Worm (Caenorhabditis elegans) whole organism, L2 larva: Measurements from ENCODE around the gene C05D11.8.
A peak's percentile ranks its signal among the peaks of the same experiment; 100 is the strongest.

ENCODE experiments used
- C34F6.9 ChIP-seq: fragments of 150-350 bp; optimal IDR thresholded peaks from 2 replicates; lab custom pipeline; 2014; ENCODE audit warnings: missing biosample characterization, missing genetic modification characterization
- F13H6.1 ChIP-seq: sonication (generic microtip); optimal IDR thresholded peaks from 2 replicates; lab custom pipeline; 2016; ENCODE audit warnings: missing genetic modification characterization, missing compliant biosample characterization
- R02D3.7 ChIP-seq: fragments of 150-350 bp; optimal IDR thresholded peaks from 2 replicates; lab custom pipeline; 2014; ENCODE audit warnings: missing biosample characterization, missing genetic modification characterization
- alr-1 ChIP-seq: fragments of 150-350 bp; optimal IDR thresholded peaks from 2 replicates; lab custom pipeline; 2014; ENCODE audit warnings: missing biosample characterization, missing genetic modification characterization
- aly-2 ChIP-seq: fragments of 150-350 bp; optimal IDR thresholded peaks from 2 replicates; lab custom pipeline; 2014; ENCODE audit warnings: missing biosample characterization, missing genetic modification characterization
- ama-1 ChIP-seq: fragments of 150-350 bp; optimal IDR thresholded peaks from 2 replicates; lab custom pipeline; 2018; ENCODE audit warnings: inconsistent platforms
- blmp-1 ChIP-seq: sonication (generic microtip); optimal IDR thresholded peaks from 2 replicates; lab custom pipeline; 2017; ENCODE audit warnings: missing genetic modification characterization, mild to moderate bottlenecking, missing compliant biosample characterization, antibody characterized with exemption, moderate library complexity; ENCODE audit not compliant: insufficient read depth
- ceh-16 ChIP-seq: fragments of 150-350 bp; optimal IDR thresholded peaks from 2 replicates; lab custom pipeline; 2014; ENCODE audit warnings: missing biosample characterization, missing genetic modification characterization
- crh-2 ChIP-seq: sonication (generic microtip); optimal IDR thresholded peaks from 2 replicates; lab custom pipeline; 2017; ENCODE audit warnings: missing biosample characterization, missing genetic modification characterization
- dmd-4 ChIP-seq: sonication (generic microtip); optimal IDR thresholded peaks from 2 replicates; lab custom pipeline; 2017; ENCODE audit warnings: missing biosample characterization, missing genetic modification characterization
- egl-27 ChIP-seq: sonication (generic microtip); optimal IDR thresholded peaks from 3 replicates; lab custom pipeline; 2017; ENCODE audit warnings: missing biosample characterization, missing genetic modification reagents, missing genetic modification characterization
- elt-1 ChIP-seq: fragments of 150-350 bp; optimal IDR thresholded peaks from 2 replicates; lab custom pipeline; 2014; ENCODE audit warnings: missing biosample characterization, missing genetic modification characterization
- elt-3 ChIP-seq: sonication (generic microtip); optimal IDR thresholded peaks from 2 replicates; lab custom pipeline; 2017; ENCODE audit warnings: missing biosample characterization, missing genetic modification characterization
- fos-1 ChIP-seq: fragments of 150-350 bp; optimal IDR thresholded peaks from 2 replicates; lab custom pipeline; 2014; ENCODE audit warnings: missing biosample characterization, missing genetic modification characterization
- gmeb-1 ChIP-seq: fragments of 150-350 bp; optimal IDR thresholded peaks from 2 replicates; lab custom pipeline; 2014; ENCODE audit warnings: missing biosample characterization, missing genetic modification characterization
- lin-11 ChIP-seq: fragments of 150-350 bp; sonication (generic microtip); optimal IDR thresholded peaks from 2 replicates; lab custom pipeline; 2014; ENCODE audit warnings: missing biosample characterization, missing genetic modification characterization, inconsistent platforms, mixed read lengths
- lin-13 ChIP-seq: fragments of 150-350 bp; optimal IDR thresholded peaks from 2 replicates; lab custom pipeline; 2014; ENCODE audit warnings: missing biosample characterization, missing genetic modification reagents, missing genetic modification characterization
- lsy-2 ChIP-seq, 2 experiments: fragments of 150-350 bp in 1 of 2; sonication (generic microtip) in 1 of 2; optimal IDR thresholded peaks; 2 replicates each; lab custom pipeline; 2014 to 2017; ENCODE audit warnings: missing biosample characterization in 2 of 2, missing genetic modification characterization in 2 of 2
- mab-5 ChIP-seq: fragments of 150-350 bp; optimal IDR thresholded peaks from 2 replicates; lab custom pipeline; 2014; ENCODE audit warnings: missing biosample characterization, missing genetic modification characterization
- mbf-1 ChIP-seq: sonication (generic microtip); optimal IDR thresholded peaks from 2 replicates; lab custom pipeline; 2017; ENCODE audit warnings: missing biosample characterization, missing genetic modification characterization
- mdl-1 ChIP-seq, 2 experiments: fragments of 150-350 bp in 1 of 2; sonication (generic microtip) in 1 of 2; optimal IDR thresholded peaks; 2 replicates each; lab custom pipeline; 2017; ENCODE audit warnings: missing biosample characterization in 2 of 2, missing genetic modification characterization in 2 of 2
- nhr-10 ChIP-seq: sonication (generic microtip); optimal IDR thresholded peaks from 2 replicates; lab custom pipeline; 2017; ENCODE audit warnings: missing biosample characterization, missing genetic modification characterization
- nhr-11 ChIP-seq: fragments of 150-350 bp; optimal IDR thresholded peaks from 2 replicates; lab custom pipeline; 2014; ENCODE audit warnings: missing biosample characterization, missing genetic modification characterization
- nhr-12 ChIP-seq: fragments of 150-350 bp; optimal IDR thresholded peaks from 2 replicates; lab custom pipeline; 2014; ENCODE audit warnings: missing biosample characterization, missing genetic modification characterization
- nhr-129 ChIP-seq: fragments of 150-350 bp; optimal IDR thresholded peaks from 2 replicates; lab custom pipeline; 2014; ENCODE audit warnings: missing biosample characterization, missing genetic modification characterization
- nhr-21 ChIP-seq: fragments of 150-350 bp; optimal IDR thresholded peaks from 2 replicates; lab custom pipeline; 2014; ENCODE audit warnings: missing biosample characterization, missing genetic modification characterization
- nhr-23 ChIP-seq: fragments of 150-350 bp; optimal IDR thresholded peaks from 2 replicates; lab custom pipeline; 2014; ENCODE audit warnings: missing biosample characterization, missing genetic modification reagents, missing genetic modification characterization
- nhr-237 ChIP-seq: fragments of 150-350 bp; optimal IDR thresholded peaks from 2 replicates; lab custom pipeline; 2014; ENCODE audit warnings: missing biosample characterization, missing genetic modification characterization
- nhr-25 ChIP-seq: fragments of 150-350 bp; sonication (generic microtip); optimal IDR thresholded peaks from 3 replicates; lab custom pipeline; 2014; ENCODE audit warnings: missing biosample characterization, missing genetic modification characterization
- nhr-6 ChIP-seq: fragments of 150-350 bp; optimal IDR thresholded peaks from 2 replicates; lab custom pipeline; 2014; ENCODE audit warnings: missing biosample characterization, missing genetic modification characterization
- peb-1 ChIP-seq: fragments of 150-350 bp; optimal IDR thresholded peaks from 2 replicates; lab custom pipeline; 2014; ENCODE audit warnings: missing biosample characterization, missing genetic modification characterization
- sem-4 ChIP-seq: fragments of 150-350 bp; optimal IDR thresholded peaks from 2 replicates; lab custom pipeline; 2014; ENCODE audit warnings: missing biosample characterization, missing genetic modification reagents, missing genetic modification characterization
- sma-3 ChIP-seq: sonication (generic microtip); optimal IDR thresholded peaks from 2 replicates; lab custom pipeline; 2016; ENCODE audit warnings: missing genetic modification reagents, missing genetic modification characterization, missing compliant biosample characterization
- sma-9 ChIP-seq, 2 experiments: fragments of 150-350 bp in 1 of 2; sonication (generic microtip) in 1 of 2; optimal IDR thresholded peaks; 2 replicates each; lab custom pipeline; 2014 to 2016; ENCODE audit warnings: missing genetic modification characterization in 2 of 2, mild to moderate bottlenecking in 1 of 2, missing biosample characterization in 1 of 2, missing compliant biosample characterization in 1 of 2, missing genetic modification reagents in 1 of 2, moderate library complexity in 1 of 2
- snpc-4 ChIP-seq: fragments of 150-350 bp; optimal IDR thresholded peaks from 2 replicates; lab custom pipeline; 2014; ENCODE audit warnings: missing biosample characterization, missing genetic modification characterization
- unc-39 ChIP-seq: fragments of 150-350 bp; optimal IDR thresholded peaks from 2 replicates; lab custom pipeline; 2014; ENCODE audit warnings: missing biosample characterization, missing genetic modification characterization
- unc-55 ChIP-seq: fragments of 150-350 bp; sonication (generic microtip); optimal IDR thresholded peaks from 3 replicates; lab custom pipeline; 2014; ENCODE audit warnings: missing biosample characterization, missing genetic modification reagents, missing genetic modification characterization
- unc-62 ChIP-seq: fragments of 150-350 bp; optimal IDR thresholded peaks from 2 replicates; lab custom pipeline; 2014; ENCODE audit warnings: missing biosample characterization, missing genetic modification reagents, missing genetic modification characterization
- zag-1 ChIP-seq: fragments of 150-350 bp; optimal IDR thresholded peaks from 2 replicates; lab custom pipeline; 2014; ENCODE audit warnings: missing biosample characterization, missing genetic modification characterization
- ztf-11 ChIP-seq: sonication (generic microtip); optimal IDR thresholded peaks from 2 replicates; lab custom pipeline; 2017; ENCODE audit warnings: missing biosample characterization, missing genetic modification characterization
- ztf-4 ChIP-seq: fragments of 150-350 bp; optimal IDR thresholded peaks from 2 replicates; lab custom pipeline; 2014; ENCODE audit warnings: missing biosample characterization, missing genetic modification characterization

The C05D11.8 gene

ce11 chrIII:6430834-6431233 is 3.7 kb upstream of the C05D11.8 start, which contains the start of gene popl-1:
TSS of gene popl-1 (minus strand) at chrIII:6430934.
- TF ChIP-seq unc-55 (no peak), nhr-237 (tag; lab: Kevin White, UChicago) (no peak), mdl-1 (tag; optimal IDR thresholded peaks at IDR 0.05; lab: Kevin White, UChicago) (no peak), nhr-129 (tag; lab: Kevin White, UChicago) (no peak), unc-39 (no peak), nhr-11 (tag; lab: Kevin White, UChicago) (no peak), egl-27 (tag; lab: Kevin White, UChicago) (no peak), gmeb-1 (tag; lab: Kevin White, UChicago) (no peak), lin-11 (tag; lab: Kevin White, UChicago) (no peak), dmd-4 (tag; lab: Kevin White, UChicago) (no peak), ztf-4 (tag; lab: Kevin White, UChicago) (no peak), ceh-16 (tag; lab: Kevin White, UChicago) (no peak), ama-1 (lab: Kevin White, UChicago) (no peak), mab-5 (tag; lab: Kevin White, UChicago) (no peak)

DNA sequence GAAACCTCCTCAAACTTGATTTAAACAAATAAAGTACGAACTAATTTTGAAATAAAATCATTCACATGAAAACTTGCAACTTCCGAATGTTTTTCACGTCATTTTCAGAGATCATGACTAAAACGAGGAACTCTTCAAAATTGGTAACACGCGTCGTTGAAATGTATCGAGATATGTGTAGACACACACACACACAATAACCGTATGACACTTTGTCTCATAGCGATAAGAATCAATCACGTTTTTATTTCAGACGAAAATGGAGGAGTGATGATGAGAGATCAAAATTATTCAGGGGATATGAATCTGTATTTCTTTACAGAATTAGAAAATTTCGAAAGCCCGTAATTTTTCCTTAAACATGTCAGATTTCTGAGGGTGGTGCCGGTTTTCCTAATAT is 4.4 kb downstream of the C05D11.8 start:
- TF ChIP-seq nhr-25 (tag; lab: Kevin White, UChicago) (peak; percentile 62), unc-62 (GFP tag; lab: Kevin White, UChicago) (no peak), sma-9 (GFP tag; optimal IDR thresholded peaks at IDR 0.05; lab: Kevin White, UChicago) (peak; percentile 68), sma-9 (tag; optimal IDR thresholded peaks at IDR 0.05; lab: Kevin White, UChicago) (no peak), ztf-11 (tag; lab: Kevin White, UChicago) (no peak), crh-2 (tag; lab: Kevin White, UChicago) (peak; percentile 65), ztf-4 (tag; lab: Kevin White, UChicago) (no peak), fos-1 (peak; percentile 51), sem-4 (tag; lab: Kevin White, UChicago) (no peak)

- TF ChIP-seq gmeb-1 (tag; lab: Kevin White, UChicago) (peak; percentile 7), nhr-129 (tag; lab: Kevin White, UChicago) (peak; percentile 40), ztf-11 (tag; lab: Kevin White, UChicago) (no peak), crh-2 (tag; lab: Kevin White, UChicago) (peak; percentile 72), peb-1 (tag; lab: Kevin White, UChicago) (no peak), zag-1 (tag; lab: Kevin White, UChicago) (no peak), mdl-1 (tag; optimal IDR thresholded peaks at IDR 0.05; lab: Kevin White, UChicago) (peak in 1 of 2 experiments; percentile 53), sma-3 (GFP tag; lab: Kevin White, UChicago) (peak; percentile 41), dmd-4 (tag; lab: Kevin White, UChicago) (no peak), F13H6.1 (tag; lab: Kevin White, UChicago) (peak; percentile 14), sma-9 (GFP tag; optimal IDR thresholded peaks at IDR 0.05; lab: Kevin White, UChicago) (peak; percentile 75), sma-9 (tag; optimal IDR thresholded peaks at IDR 0.05; lab: Kevin White, UChicago) (no peak), blmp-1 (peak; percentile 62), fos-1 (peak; percentile 68), nhr-25 (tag; lab: Kevin White, UChicago) (peak; percentile 66)
- TF ChIP-seq, all 48 proteins: peak for 10
Observed at ce11 chrIII:6421973-6422511, 5.1 kb downstream of the C05D11.8 start.

DNA sequence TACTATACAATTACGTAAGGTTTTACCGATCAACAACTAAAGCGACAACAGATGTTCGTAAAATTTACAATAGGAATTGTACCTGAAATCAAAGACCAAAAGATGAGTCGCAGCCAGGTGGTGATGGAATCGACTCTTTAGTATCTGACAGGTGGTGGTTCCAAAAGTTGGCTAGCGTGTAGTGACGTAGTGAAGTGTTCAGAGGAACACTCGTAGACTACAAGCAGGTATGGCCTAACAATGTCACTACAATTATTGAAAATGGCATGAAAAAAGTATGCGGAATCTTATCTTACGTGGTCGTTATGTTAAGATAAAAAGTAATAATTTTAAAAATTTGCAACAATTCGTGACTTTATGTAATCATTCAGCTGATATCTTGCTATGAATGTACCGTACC is 5.6 kb downstream of the C05D11.8 start:
- TF ChIP-seq ama-1 (lab: Kevin White, UChicago), result peak; percentile 44
- no peak for TF ChIP-seq nhr-10 (tag; lab: Kevin White, UChicago)

DNA sequence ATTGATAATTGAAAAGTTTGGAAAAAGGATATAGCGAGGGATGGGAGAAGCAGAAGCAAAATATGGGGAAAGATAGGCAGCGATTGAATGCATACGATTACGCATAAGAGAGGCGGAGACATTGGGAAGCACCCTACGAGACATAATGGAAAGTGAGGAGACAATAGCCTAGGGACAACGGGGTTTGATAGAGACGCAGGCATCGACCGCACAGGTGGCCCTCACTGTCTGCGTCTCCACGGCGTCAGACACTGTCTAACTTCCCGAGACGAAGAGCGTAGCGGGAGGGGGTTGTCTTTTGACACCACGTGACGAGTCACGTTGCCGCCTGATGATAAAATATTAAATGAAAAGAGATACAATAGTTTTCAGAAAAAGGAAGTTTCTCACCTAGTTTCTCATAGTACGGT is 6.1 kb downstream of the C05D11.8 start:
- TF ChIP-seq nhr-12, result no peak
- TF ChIP-seq sem-4 (tag; lab: Kevin White, UChicago), result peak; percentile 81
- TF ChIP-seq sma-9 (GFP tag; optimal IDR thresholded peaks at IDR 0.05; lab: Kevin White, UChicago), result peak; percentile 97
- no peak for TF ChIP-seq sma-9 (tag; optimal IDR thresholded peaks at IDR 0.05; lab: Kevin White, UChicago)
- no peak for TF ChIP-seq dmd-4 (tag; lab: Kevin White, UChicago)
- no peak for TF ChIP-seq nhr-23 (tag; lab: Kevin White, UChicago)
- peak; percentile 53 to 89 for TF ChIP-seq lsy-2 (tag; optimal IDR thresholded peaks at IDR 0.05; lab: Kevin White, UChicago)
- no peak for TF ChIP-seq peb-1 (tag; lab: Kevin White, UChicago)
- peak; percentile 58 for TF ChIP-seq fos-1
- peak; percentile 71 for TF ChIP-seq lin-11 (tag; lab: Kevin White, UChicago)
- no peak for TF ChIP-seq snpc-4 (tag; lab: Kevin White, UChicago)
- TF ChIP-seq elt-3 (tag; lab: Kevin White, UChicago), result no peak
- TF ChIP-seq aly-2 (tag; lab: Kevin White, UChicago), result no peak
- peak; percentile 66 for TF ChIP-seq unc-62 (GFP tag; lab: Kevin White, UChicago)
- peak; percentile 88 for TF ChIP-seq C34F6.9 (tag; lab: Kevin White, UChicago)
- TF ChIP-seq sma-3 (GFP tag; lab: Kevin White, UChicago), result peak; percentile 95
- TF ChIP-seq R02D3.7 (tag; lab: Kevin White, UChicago), result no peak
- no peak for TF ChIP-seq alr-1 (tag; lab: Kevin White, UChicago)
- TF ChIP-seq ztf-11 (tag; lab: Kevin White, UChicago), result no peak
- TF ChIP-seq F13H6.1 (tag; lab: Kevin White, UChicago), result peak; percentile 94
- TF ChIP-seq zag-1 (tag; lab: Kevin White, UChicago), result peak; percentile 47
- TF ChIP-seq mbf-1 (tag; lab: Kevin White, UChicago), result no peak
- TF ChIP-seq elt-1 (tag; lab: Kevin White, UChicago), result peak; percentile 1
- TF ChIP-seq nhr-21 (tag; lab: Kevin White, UChicago), result peak; percentile 96
- peak; percentile 50 for TF ChIP-seq nhr-6 (tag; lab: Kevin White, UChicago)
- peak; percentile 46 for TF ChIP-seq nhr-10 (tag; lab: Kevin White, UChicago)
- peak; percentile 59 for TF ChIP-seq lin-13 (GFP tag; lab: Kevin White, UChicago)
- TF ChIP-seq nhr-25 (tag; lab: Kevin White, UChicago), result peak; percentile 92
